Fruit fly (Drosophila melanogaster): ENCODE results near the gene CG7800.

The CG7800 gene

dm6 chr3R:8195049-8195448 lies 22.7 kb upstream of the CG7800 start:
- peak; percentile 82 for TF ChIP-seq crol (GFP tag; IDR thresholded peaks at IDR 0.05)
- peak; percentile 6 for TF ChIP-seq grn (GFP tag; optimal IDR thresholded peaks at IDR 0.05)
- no peak for TF ChIP-seq CG13894 (tag; optimal IDR thresholded peaks at IDR 0.05)
- TF ChIP-seq CG11093 (GFP tag; IDR thresholded peaks at IDR 0.05) = no peak
- peak; percentile 68 for TF ChIP-seq abd-A (tag; optimal IDR thresholded peaks at IDR 0.05)
- TF ChIP-seq CG31388 (GFP tag; optimal IDR thresholded peaks at IDR 0.05) = no peak
- TF ChIP-seq CG11456 (GFP tag; IDR thresholded peaks at IDR 0.05) = 0 out of 3 replicates have a peak, but pooled peaks have one; percentile 33
- TF ChIP-seq Nf-YC (tag; optimal IDR thresholded peaks at IDR 0.05) = peak; percentile 47
- peak; percentile 15 for TF ChIP-seq Nf-YB (GFP tag; optimal IDR thresholded peaks at IDR 0.05)

- TF ChIP-seq az2 (GFP tag; optimal IDR thresholded peaks at IDR 0.05) = peak; percentile 18
- no peak; the same call in 1 of the 2 replicates for TF ChIP-seq chm (GFP tag; IDR thresholded peaks at IDR 0.05)
- TF ChIP-seq Xbp1 (GFP tag; optimal IDR thresholded peaks at IDR 0.05) = peak; percentile 29
- peak; percentile 71 for TF ChIP-seq CG10959 (GFP tag; IDR thresholded peaks at IDR 0.05)
- 0 out of 2 replicates have a peak, but pooled peaks have one; percentile 12 for TF ChIP-seq Xrp1 (GFP tag; IDR thresholded peaks at IDR 0.05)
- peak; percentile 28 for TF ChIP-seq CG4820 (GFP tag; optimal IDR thresholded peaks at IDR 0.05)
- peak; percentile 71 for TF ChIP-seq CG1603 (tag; optimal IDR thresholded peaks at IDR 0.05)
- peak; percentile 10 for TF ChIP-seq fd96Cb (tag; optimal IDR thresholded peaks at IDR 0.05)
- 0 out of 3 replicates have a peak, but pooled peaks have one; percentile 11 for TF ChIP-seq CG17361 (GFP tag; IDR thresholded peaks at IDR 0.05)
- TF ChIP-seq CG16815 (GFP tag; optimal IDR thresholded peaks at IDR 0.05) = peak; percentile 41
- TF ChIP-seq tup (GFP tag; optimal IDR thresholded peaks at IDR 0.05) = no peak
- peak; percentile 37 for TF ChIP-seq Hsf (GFP tag; optimal IDR thresholded peaks at IDR 0.05)
- TF ChIP-seq CG14014 (GFP tag; IDR thresholded peaks at IDR 0.05) = no peak
- 0 out of 2 replicates have a peak, but pooled peaks have one; percentile 20 for TF ChIP-seq Drgx (GFP tag; IDR thresholded peaks at IDR 0.05)
- no peak for TF ChIP-seq CrebB (tag; optimal IDR thresholded peaks at IDR 0.05)
- no peak for TF ChIP-seq gt (GFP tag; IDR thresholded peaks at IDR 0.05)
- TF ChIP-seq her (GFP tag; optimal IDR thresholded peaks at IDR 0.05) = no peak
- TF ChIP-seq Jarid2 (GFP tag; optimal IDR thresholded peaks at IDR 0.05) = no peak
- peak in 1 of 3 experiments; percentile 62 for TF ChIP-seq lola (GFP tag; optimal IDR thresholded peaks at IDR 0.05)
- TF ChIP-seq zfh1 (GFP tag; IDR thresholded peaks at IDR 0.05) = peak; percentile 82
- TF ChIP-seq Oaz (GFP tag; IDR thresholded peaks at IDR 0.05) = no peak
- no peak for TF ChIP-seq prd (optimal IDR thresholded peaks at IDR 0.05)
- TF ChIP-seq prd (GFP tag; IDR thresholded peaks at IDR 0.05) = peak; percentile 68
- TF ChIP-seq ci (GFP tag; IDR thresholded peaks at IDR 0.05) = peak; percentile 67; the same call in 1 of the 3 replicates
- no peak for TF ChIP-seq CG8359 (GFP tag; optimal IDR thresholded peaks at IDR 0.05; ENCODE audit: borderline replicate concordance)
- no peak for TF ChIP-seq onecut (GFP tag; IDR thresholded peaks at IDR 0.05)
- TF ChIP-seq CG17328 (GFP tag; IDR thresholded peaks at IDR 0.05) = peak; percentile 59
- no peak for TF ChIP-seq sisA (GFP tag; IDR thresholded peaks at IDR 0.05)
- peak; percentile 7 for TF ChIP-seq pum (GFP tag; optimal IDR thresholded peaks at IDR 0.05)
- TF ChIP-seq chif (GFP tag; optimal IDR thresholded peaks at IDR 0.05) = peak; percentile 16 to 51
- no peak for TF ChIP-seq z (GFP tag; IDR thresholded peaks at IDR 0.05)
- TF ChIP-seq CG14710 (tag; optimal IDR thresholded peaks at IDR 0.05) = peak; percentile 42
- TF ChIP-seq CG3726 (GFP tag; IDR thresholded peaks at IDR 0.05) = no peak
- TF ChIP-seq Hey (tag; optimal IDR thresholded peaks at IDR 0.05) = no peak
- TF ChIP-seq CG7271 (tag; optimal IDR thresholded peaks at IDR 0.05) = no peak
- no peak for TF ChIP-seq nom (GFP tag; optimal IDR thresholded peaks at IDR 0.05)
- TF ChIP-seq CG30403 (GFP tag; optimal IDR thresholded peaks at IDR 0.05) = peak; percentile 5
- TF ChIP-seq dpn (GFP tag; optimal IDR thresholded peaks at IDR 0.05) = no peak
- peak; percentile 24 for TF ChIP-seq CG13775 (GFP tag; optimal IDR thresholded peaks at IDR 0.05)
- TF ChIP-seq CG10431 (GFP tag; optimal IDR thresholded peaks at IDR 0.05) = no peak
- TF ChIP-seq CG7357 (GFP tag; IDR thresholded peaks at IDR 0.05) = no peak
- no peak for TF ChIP-seq Poxn (GFP tag; IDR thresholded peaks at IDR 0.05)
These were observed 20.6 kb upstream of the CG7800 start for dm6 chr3R:8197137-8197536.

All from whole organism, embryonic.